Fruit fly (Drosophila melanogaster) whole organism, adult: ENCODE data around the gene CG46059.

Source experiments
- CG11617 ChIP-seq: fragments of 200-800 bp; sonication (Bioruptor generic); optimal IDR thresholded peaks from 2 replicates; lab custom pipeline; 2017; ENCODE audit warnings: mild to moderate bottlenecking, missing biosample characterization, missing genetic modification reagents, missing genetic modification characterization
- CG12768 ChIP-seq: fragments of 200-800 bp; sonication (Bioruptor generic); optimal IDR thresholded peaks from 2 replicates; lab custom pipeline; 2017; ENCODE audit warnings: missing biosample characterization, missing genetic modification characterization, mild to moderate bottlenecking, moderate library complexity, missing genetic modification reagents
- CG14711 ChIP-seq: fragments of 200-800 bp; sonication (Bioruptor generic); optimal IDR thresholded peaks from 2 replicates; lab custom pipeline; 2018; ENCODE audit warnings: missing biosample characterization, mild to moderate bottlenecking, missing genetic modification characterization, moderate library complexity
- CG1620 ChIP-seq: fragments of 200-800 bp; sonication (Bioruptor generic); optimal IDR thresholded peaks from 2 replicates; lab custom pipeline; 2016; ENCODE audit warnings: missing biosample characterization, missing genetic modification characterization
- CG33017 ChIP-seq: fragments of 200-800 bp; sonication (Bioruptor generic); optimal IDR thresholded peaks from 2 replicates; lab custom pipeline; 2018; ENCODE audit warnings: missing biosample characterization, mild to moderate bottlenecking, missing genetic modification characterization, moderate library complexity
- CG5204 ChIP-seq: fragments of 200-800 bp; sonication (Bioruptor generic); optimal IDR thresholded peaks from 2 replicates; lab custom pipeline; 2016; ENCODE audit warnings: missing biosample characterization, missing genetic modification characterization
- CG7045 ChIP-seq: fragments of 200-800 bp; sonication (Bioruptor generic); optimal IDR thresholded peaks from 2 replicates; lab custom pipeline; 2017; ENCODE audit warnings: missing biosample characterization, mild to moderate bottlenecking, missing genetic modification characterization
- CG7101 ChIP-seq: fragments of 200-800 bp; sonication (Bioruptor generic); optimal IDR thresholded peaks from 2 replicates; lab custom pipeline; 2018; ENCODE audit warnings: missing biosample characterization, mild to moderate bottlenecking, missing genetic modification characterization, moderate library complexity
- Clk ChIP-seq: fragments of 200-800 bp; sonication (Bioruptor generic); optimal IDR thresholded peaks from 2 replicates; lab custom pipeline; 2017; ENCODE audit warnings: missing biosample characterization, missing genetic modification characterization
- Crg-1 ChIP-seq: fragments of 200-800 bp; sonication (Bioruptor generic); optimal IDR thresholded peaks from 2 replicates; lab custom pipeline; 2016; ENCODE audit warnings: missing biosample characterization, missing genetic modification characterization
- Hr96 ChIP-seq: fragments of 200-800 bp; sonication (Bioruptor generic); optimal IDR thresholded peaks from 2 replicates; lab custom pipeline; 2016; ENCODE audit warnings: missing biosample characterization, missing genetic modification characterization
- Mnt ChIP-seq: fragments of 200-800 bp; sonication (Bioruptor generic); optimal IDR thresholded peaks from 2 replicates; lab custom pipeline; 2016; ENCODE audit warnings: missing biosample characterization, mild to moderate bottlenecking, missing genetic modification characterization
- bab1 ChIP-seq: fragments of 200-800 bp; sonication (Bioruptor generic); optimal IDR thresholded peaks from 3 replicates; lab custom pipeline; 2019; ENCODE audit warnings: missing biosample characterization, mild to moderate bottlenecking, missing genetic modification characterization, moderate library complexity
- cic ChIP-seq: fragments of 200-800 bp; sonication (Bioruptor generic); optimal IDR thresholded peaks from 2 replicates; lab custom pipeline; 2017; ENCODE audit warnings: missing biosample characterization, mild to moderate bottlenecking, missing genetic modification characterization, moderate library complexity
- cnc ChIP-seq, 2 experiments: fragments of >200 bp; optimal IDR thresholded peaks; 2 replicates each; lab custom pipeline; 2017
- kay ChIP-seq: fragments of 200-800 bp; sonication (Bioruptor generic); peaks from one replicate; lab custom pipeline; 2016; ENCODE audit warnings: missing biosample characterization, missing genetic modification characterization, borderline replicate concordance
- ovo ChIP-seq: fragments of 200-800 bp; sonication (Bioruptor generic); optimal IDR thresholded peaks from 2 replicates; lab custom pipeline; 2016; ENCODE audit warnings: missing biosample characterization, missing genetic modification characterization
- pad ChIP-seq: fragments of 200-800 bp; sonication (Bioruptor generic); optimal IDR thresholded peaks from 3 replicates; lab custom pipeline; 2017; ENCODE audit warnings: missing biosample characterization, missing genetic modification characterization, mild to moderate bottlenecking, moderate library complexity, missing genetic modification reagents
- tj ChIP-seq: fragments of 200-800 bp; sonication (Bioruptor generic); optimal IDR thresholded peaks from 3 replicates; lab custom pipeline; 2017; ENCODE audit warnings: missing biosample characterization, mild to moderate bottlenecking, missing genetic modification characterization, moderate library complexity
- toe ChIP-seq: fragments of 200-800 bp; sonication (Bioruptor generic); optimal IDR thresholded peaks from 2 replicates; lab custom pipeline; 2016; ENCODE audit warnings: missing biosample characterization, missing genetic modification characterization

CG46059 gene

dm6 chr2L:19183687-19184086, at the start of gene CG46059:
Gene CG46059, minus strand, starts transcription at chr2L:19183787.
- TF ChIP-seq tj (no peak), Hr96 (GFP tag; lab: Kevin White, UChicago) (no peak), bab1 (GFP tag; lab: Kevin White, UChicago) (no peak), ovo (no peak), CG11617 (no peak), Clk (GFP tag; lab: Kevin White, UChicago) (no peak), CG5204 (no peak), cic (GFP tag; lab: Kevin White, UChicago) (no peak), CG33017 (tag; lab: Kevin White, UChicago) (no peak), CG12768 (GFP tag; lab: Kevin White, UChicago) (no peak), CG7101 (tag; lab: Kevin White, UChicago) (no peak), CG14711 (tag; lab: Kevin White, UChicago) (no peak), kay (GFP tag; lab: Kevin White, UChicago) (no peak)

- TF ChIP-seq Hr96 (GFP tag; lab: Kevin White, UChicago) (no peak), CG33017 (tag; lab: Kevin White, UChicago) (no peak), Clk (GFP tag; lab: Kevin White, UChicago) (no peak), kay (GFP tag; lab: Kevin White, UChicago) (no peak), Mnt (no peak), CG14711 (tag; lab: Kevin White, UChicago) (no peak), pad (GFP tag; lab: Kevin White, UChicago) (no peak), CG7045 (GFP tag; lab: Kevin White, UChicago) (no peak), CG5204 (no peak), tj (no peak), cic (GFP tag; lab: Kevin White, UChicago) (no peak), ovo (no peak), Crg-1 (GFP tag; lab: Kevin White, UChicago) (no peak), CG7101 (tag; lab: Kevin White, UChicago) (no peak), bab1 (GFP tag; lab: Kevin White, UChicago) (no peak)
Observed at dm6 chr2L:19233300-19233699, 49.7 kb upstream of the CG46059 start.

- TF ChIP-seq CG1620 (GFP tag; lab: Kevin White, UChicago): no peak
- TF ChIP-seq cic (GFP tag; lab: Kevin White, UChicago): no peak
- TF ChIP-seq kay (GFP tag; lab: Kevin White, UChicago): no peak
- no peak for TF ChIP-seq toe
- TF ChIP-seq cnc (optimal IDR thresholded peaks at IDR 0.05; lab: Kevin White, UChicago): no peak
Observed at dm6 chr2L:19230518-19230917, 46.9 kb upstream of the CG46059 start.

dm6 chr2L:19229059-19229458, 45.5 kb upstream of the CG46059 start:
- no peak for TF ChIP-seq CG7045 (GFP tag; lab: Kevin White, UChicago)
- TF ChIP-seq CG33017 (tag; lab: Kevin White, UChicago): no peak
- no peak for TF ChIP-seq Crg-1 (GFP tag; lab: Kevin White, UChicago)
- TF ChIP-seq cic (GFP tag; lab: Kevin White, UChicago): no peak
- no peak for TF ChIP-seq ovo
- no peak for TF ChIP-seq CG7101 (tag; lab: Kevin White, UChicago)
- no peak for TF ChIP-seq cnc (optimal IDR thresholded peaks at IDR 0.05; lab: Kevin White, UChicago)
- TF ChIP-seq bab1 (GFP tag; lab: Kevin White, UChicago): no peak
- no peak for TF ChIP-seq toe
- no peak for TF ChIP-seq pad (GFP tag; lab: Kevin White, UChicago)
- TF ChIP-seq CG5204: no peak

- TF ChIP-seq CG11617 (no peak), Crg-1 (GFP tag; lab: Kevin White, UChicago) (no peak), CG1620 (GFP tag; lab: Kevin White, UChicago) (no peak), cic (GFP tag; lab: Kevin White, UChicago) (no peak), kay (GFP tag; lab: Kevin White, UChicago) (no peak), pad (GFP tag; lab: Kevin White, UChicago) (no peak), bab1 (GFP tag; lab: Kevin White, UChicago) (no peak), CG33017 (tag; lab: Kevin White, UChicago) (no peak), CG14711 (tag; lab: Kevin White, UChicago) (no peak), Hr96 (GFP tag; lab: Kevin White, UChicago) (no peak), CG12768 (GFP tag; lab: Kevin White, UChicago) (no peak), toe (no peak), CG7101 (tag; lab: Kevin White, UChicago) (no peak), cnc (optimal IDR thresholded peaks at IDR 0.05; lab: Kevin White, UChicago) (no peak), Clk (GFP tag; lab: Kevin White, UChicago) (no peak), CG7045 (GFP tag; lab: Kevin White, UChicago) (no peak), ovo (no peak), tj (no peak), Mnt (no peak)
Observed at dm6 chr2L:19227656-19228055, 44.1 kb upstream of the CG46059 start.

dm6 chr2L:19225984-19226914, 42.7 kb upstream of the CG46059 start:
- TF ChIP-seq Clk (GFP tag; lab: Kevin White, UChicago) (no peak), CG14711 (tag; lab: Kevin White, UChicago) (no peak), CG11617 (no peak), cic (GFP tag; lab: Kevin White, UChicago) (no peak), CG33017 (tag; lab: Kevin White, UChicago) (no peak), Mnt (no peak), bab1 (GFP tag; lab: Kevin White, UChicago) (no peak), CG7101 (tag; lab: Kevin White, UChicago) (no peak), Crg-1 (GFP tag; lab: Kevin White, UChicago) (no peak), ovo (no peak)
